Worm (Caenorhabditis elegans): ENCODE results near the gene srj-33.

The srj-33 gene

DNA sequence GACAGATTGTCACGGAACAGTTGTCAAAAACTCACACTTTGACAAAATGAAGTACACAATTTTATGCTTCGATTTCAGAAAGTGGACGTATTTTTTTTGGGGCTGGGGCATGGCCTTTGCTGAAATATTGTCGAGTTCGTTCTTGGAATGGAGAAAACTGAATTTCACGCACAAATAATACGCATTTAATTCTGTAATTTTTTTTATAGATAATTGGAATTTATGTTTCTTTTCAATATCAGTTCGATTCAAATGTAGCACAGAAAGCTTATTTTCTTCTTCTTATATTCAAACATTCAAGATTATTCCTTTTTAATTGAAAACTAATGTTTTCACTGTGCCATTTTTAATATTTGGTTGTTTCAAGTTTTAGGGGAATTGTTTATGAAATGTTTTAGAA is 23.0 kb upstream of the srj-33 start, which contains the start of gene T07C12.10:
Gene T07C12.10, minus strand, starts transcription at position 101 of the 400 bp plus-strand sequence.
- no peak for TF ChIP-seq unc-62 (GFP tag; optimal IDR thresholded peaks at IDR 0.05)

DNA sequence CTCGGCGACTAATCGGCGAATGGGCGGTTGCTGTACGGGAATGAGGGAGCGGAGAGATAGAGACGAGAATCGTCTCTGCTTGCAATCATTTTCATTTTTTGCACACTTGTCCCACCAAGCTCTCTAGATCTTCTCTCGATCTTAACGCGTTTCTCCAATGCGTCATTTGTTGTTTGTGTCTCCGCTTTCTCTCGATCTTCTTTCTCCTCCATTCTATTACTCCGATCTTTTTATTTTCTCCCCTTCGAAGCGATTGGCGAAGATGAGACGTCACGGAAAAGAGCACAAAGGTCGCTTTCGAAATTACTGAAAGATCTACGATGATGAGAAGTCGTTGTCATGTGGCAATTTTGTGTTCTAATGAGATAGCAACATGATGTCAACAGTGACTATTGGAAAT is 21.3 kb upstream of the srj-33 start:
- TF ChIP-seq unc-62 (GFP tag; optimal IDR thresholded peaks at IDR 0.05), result no peak

DNA sequence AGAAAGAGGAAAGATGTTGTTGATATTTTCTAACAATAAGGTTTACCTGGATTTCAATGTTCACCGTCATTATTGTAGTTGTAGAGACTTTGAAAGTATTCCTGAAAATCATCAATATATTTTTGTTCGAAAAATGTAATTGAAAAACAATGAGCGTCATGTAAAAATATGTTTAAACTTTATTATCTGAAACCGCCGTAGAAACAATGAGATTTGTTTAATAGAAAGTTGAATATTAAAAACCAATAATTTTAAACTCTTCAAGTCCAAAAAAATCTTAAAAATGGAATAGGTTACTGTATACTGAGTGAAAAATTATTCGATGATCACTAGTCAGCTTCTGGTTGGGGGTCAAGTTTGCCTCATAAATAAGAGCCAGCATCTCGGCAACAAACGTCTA is 20.9 kb upstream of the srj-33 start, which contains the start of gene anmt-3:
Gene anmt-3, minus strand, starts transcription at position 101 of the 400 bp plus-strand sequence.
- TF ChIP-seq unc-62 (GFP tag; optimal IDR thresholded peaks at IDR 0.05), result no peak

DNA sequence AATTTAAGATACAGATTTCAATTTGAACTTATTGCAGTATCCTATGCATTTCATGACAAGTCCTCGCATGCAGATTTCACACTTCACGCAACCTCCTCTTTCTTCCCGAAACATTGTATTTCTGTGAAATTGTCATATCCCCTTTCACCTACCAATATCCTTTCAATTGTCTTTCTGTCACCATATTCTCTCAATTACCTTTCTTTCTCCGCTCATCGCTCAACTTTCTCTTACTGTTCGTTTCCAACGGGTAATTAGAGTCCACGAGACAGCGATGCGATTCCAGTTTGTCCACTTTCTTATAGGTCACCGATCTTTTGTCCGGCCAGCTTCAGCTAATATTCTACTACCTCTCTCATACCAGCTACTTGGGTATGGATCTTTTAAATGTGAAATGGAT is 15.1 kb upstream of the srj-33 start, which contains the start of gene mam-5:
Gene mam-5, plus strand, starts transcription at position 304 of the 400 bp plus-strand sequence.
- TF ChIP-seq unc-62 (GFP tag; optimal IDR thresholded peaks at IDR 0.05), result no peak

DNA sequence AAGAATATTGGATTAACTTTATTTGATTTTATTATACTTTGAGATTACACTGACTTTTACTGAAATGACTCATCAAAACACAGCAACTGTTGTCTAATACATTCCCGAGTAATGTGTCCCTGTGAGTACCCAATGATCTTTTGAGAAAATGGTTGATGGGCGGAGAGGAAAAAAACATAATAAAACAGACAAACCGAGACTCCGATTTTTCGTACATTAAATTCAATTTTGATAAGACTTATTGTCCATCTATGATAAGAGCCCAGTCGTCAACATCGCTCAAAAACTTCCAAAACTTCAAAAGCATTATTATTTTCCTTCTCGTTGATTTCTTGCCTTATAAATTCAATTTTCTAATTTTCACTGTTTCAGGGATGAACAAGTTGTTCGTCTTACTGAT is 13.5 kb upstream of the srj-33 start, which contains the start of gene ttr-46:
Gene ttr-46, plus strand, starts transcription at position 373 of the 400 bp plus-strand sequence.
- TF ChIP-seq unc-62 (GFP tag; optimal IDR thresholded peaks at IDR 0.05), result no peak

DNA sequence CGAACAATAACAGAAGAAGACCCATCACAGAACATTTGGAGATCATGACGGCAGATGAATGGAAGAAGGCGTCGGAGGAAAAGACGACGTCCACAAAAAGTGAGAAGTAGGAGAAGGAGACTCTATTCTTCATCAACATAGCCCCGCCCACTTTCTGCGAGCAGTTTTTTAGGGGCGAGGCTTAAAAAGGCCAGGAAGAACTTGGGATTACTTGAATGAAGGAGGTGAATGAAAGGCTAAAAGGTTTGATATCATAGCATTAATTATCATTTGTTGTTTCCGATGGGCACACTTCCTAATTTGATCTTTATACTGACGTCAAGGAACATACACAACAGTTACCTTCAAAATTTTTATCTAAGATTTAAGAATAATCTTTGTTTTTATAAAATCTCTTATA is 11.5 kb upstream of the srj-33 start, which contains the start of gene nlp-58:
Gene nlp-58, minus strand, starts transcription at position 101 of the 400 bp plus-strand sequence.
- TF ChIP-seq unc-62 (GFP tag; optimal IDR thresholded peaks at IDR 0.05), result no peak

DNA sequence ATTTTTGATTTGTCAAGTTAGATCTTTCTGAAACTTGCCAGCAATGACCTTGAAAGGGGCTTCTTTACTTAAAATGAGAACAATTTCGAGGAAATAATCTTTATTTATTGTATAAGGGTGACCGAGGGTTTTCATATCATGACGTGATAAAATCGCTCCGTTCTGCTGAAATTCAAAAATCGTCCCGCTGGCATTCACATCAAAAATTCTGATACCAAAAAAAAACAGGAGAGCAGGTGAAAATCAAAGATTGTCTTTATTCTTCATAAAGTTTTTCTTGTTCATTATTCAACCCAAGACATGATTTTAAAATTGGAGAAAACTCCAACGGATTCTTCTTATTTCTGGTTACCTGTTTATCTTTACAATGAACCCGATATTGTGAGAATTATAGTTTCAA is 6.8 kb upstream of the srj-33 start, which contains the start of gene sre-28:
Gene sre-28, plus strand, starts transcription at position 301 of the 400 bp plus-strand sequence.
- TF ChIP-seq unc-62 (GFP tag; optimal IDR thresholded peaks at IDR 0.05), result no peak

DNA sequence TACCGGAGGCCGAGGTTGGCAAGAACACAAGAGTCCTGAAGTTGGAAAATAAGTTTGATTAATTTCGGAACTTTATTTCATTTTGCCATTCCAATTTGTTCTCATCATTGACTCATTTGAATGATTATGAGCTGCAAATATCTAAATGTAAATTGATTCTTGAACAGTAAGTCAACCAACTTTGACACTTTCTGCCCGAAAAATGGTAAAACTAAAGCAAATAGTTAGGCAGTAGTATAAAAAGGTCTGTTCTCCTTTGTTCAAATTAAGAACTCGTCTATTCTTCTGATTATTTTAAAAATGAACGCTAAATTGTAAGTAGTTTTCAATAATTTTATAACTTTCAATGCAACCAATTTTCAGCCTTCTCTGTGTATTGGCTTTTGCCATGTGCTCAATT is 5.7 kb upstream of the srj-33 start, which contains the start of gene fipr-12:
Gene fipr-12, plus strand, starts transcription at position 301 of the 400 bp plus-strand sequence.
- no peak for TF ChIP-seq unc-62 (GFP tag; optimal IDR thresholded peaks at IDR 0.05)

DNA sequence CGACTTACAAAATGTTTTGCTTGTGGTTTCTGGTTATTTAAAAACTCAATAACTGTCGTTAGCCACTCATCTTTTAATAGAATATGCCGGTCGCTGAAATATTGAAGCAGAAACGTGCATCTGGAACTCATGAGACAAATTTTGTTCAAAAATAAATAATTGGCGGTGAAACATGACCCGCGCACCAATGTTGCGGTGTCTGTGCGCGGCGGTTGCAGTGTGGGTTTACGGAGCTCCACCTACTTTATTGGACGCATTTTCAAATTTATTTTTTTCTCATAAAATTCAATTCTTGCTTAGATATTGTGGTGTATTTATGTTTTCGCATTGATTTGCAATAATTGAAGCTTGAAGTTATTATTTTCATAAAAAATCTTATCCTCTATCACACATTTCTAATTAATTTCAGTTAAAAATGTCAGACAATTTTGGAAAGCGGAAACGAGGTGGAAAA is 6.7 kb downstream of the srj-33 start, which contains the start of the genes rmh-2 and suds-3:
Gene rmh-2, minus strand, starts transcription at position 164 of the 454 bp plus-strand sequence.
Gene suds-3, plus strand, starts transcription at position 404 of the 454 bp plus-strand sequence.
- no peak for TF ChIP-seq unc-62 (GFP tag; optimal IDR thresholded peaks at IDR 0.05)

DNA sequence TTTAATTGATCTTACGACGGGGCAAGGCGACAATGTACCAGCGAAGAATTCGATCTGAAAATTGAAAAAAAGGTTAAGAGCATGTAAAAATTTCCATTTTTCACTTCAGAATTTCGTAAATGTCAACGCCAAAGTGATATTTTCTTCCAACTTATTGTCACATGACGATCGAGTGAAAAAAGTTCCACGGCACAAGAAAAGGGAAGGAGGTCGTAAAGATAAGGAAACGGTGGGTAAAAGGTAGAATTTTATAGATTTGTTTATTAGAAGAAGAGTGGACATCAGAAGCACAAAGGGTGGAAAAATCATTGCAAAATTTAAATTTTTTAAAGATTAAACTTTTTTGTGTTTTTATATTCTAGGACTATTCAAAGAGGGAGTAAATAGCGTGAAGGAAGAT is 9.4 kb downstream of the srj-33 start:
- no peak for TF ChIP-seq unc-62 (GFP tag; optimal IDR thresholded peaks at IDR 0.05)

DNA sequence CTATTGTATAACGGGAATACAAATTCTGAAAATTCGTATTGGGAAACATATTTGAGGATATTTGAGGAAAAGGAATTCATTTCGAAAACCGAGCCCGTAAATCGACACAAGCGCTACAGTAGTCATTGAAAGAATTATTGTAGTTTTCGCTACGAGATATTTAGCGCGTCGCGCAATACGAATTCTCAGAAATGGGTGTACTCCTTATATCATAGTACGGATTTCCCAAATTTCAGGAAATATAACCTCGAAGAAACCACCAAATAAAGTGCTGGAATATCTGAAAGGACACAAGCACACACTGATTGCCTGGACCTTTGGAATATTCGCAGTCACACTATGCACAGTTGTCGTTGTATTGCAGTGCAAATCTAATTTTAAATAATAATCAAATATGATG is 10.0 kb downstream of the srj-33 start:
- TF ChIP-seq unc-62 (GFP tag; optimal IDR thresholded peaks at IDR 0.05), result no peak

DNA sequence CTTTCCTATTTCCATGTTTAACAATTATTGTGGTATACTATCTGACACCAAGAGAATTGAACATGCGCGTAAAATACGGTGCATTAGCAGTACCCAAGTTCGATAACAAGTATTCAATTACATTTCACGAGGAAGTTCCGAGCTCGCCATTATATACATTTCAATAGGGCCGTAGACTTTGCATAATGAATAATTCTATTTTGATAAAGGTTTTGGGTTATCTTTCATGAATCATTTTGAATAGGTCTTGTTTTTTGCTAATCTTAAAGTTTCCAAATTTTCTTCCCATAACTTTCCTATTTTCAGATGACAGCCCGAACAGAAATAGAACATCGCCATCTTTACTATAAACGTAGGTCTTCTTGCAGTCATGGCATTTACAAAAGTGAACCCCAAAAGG is 11.1 kb downstream of the srj-33 start, which contains the start of gene C50H2.13:
Gene C50H2.13, plus strand, starts transcription at position 301 of the 400 bp plus-strand sequence.
- TF ChIP-seq unc-62 (GFP tag; optimal IDR thresholded peaks at IDR 0.05), result no peak

DNA sequence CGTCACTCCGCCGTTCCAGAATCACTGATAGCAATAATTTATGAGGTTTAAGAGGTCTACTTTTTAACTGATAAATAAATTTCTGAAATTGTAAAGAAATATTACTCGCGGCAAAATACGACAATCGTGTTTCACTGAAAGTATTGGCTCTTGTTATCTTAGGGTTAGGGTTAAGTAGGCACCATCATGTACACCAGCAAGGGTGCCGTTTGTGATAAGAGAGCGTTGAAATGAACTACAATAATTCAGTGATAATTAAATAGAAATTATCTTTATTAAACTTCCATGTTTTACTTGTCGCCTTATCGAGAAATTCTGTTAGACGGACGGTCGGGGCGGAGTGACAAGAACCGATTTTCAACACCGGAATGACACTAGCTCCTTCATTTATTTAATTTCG is 11.7 kb downstream of the srj-33 start:
- TF ChIP-seq unc-62 (GFP tag; optimal IDR thresholded peaks at IDR 0.05), result no peak

DNA sequence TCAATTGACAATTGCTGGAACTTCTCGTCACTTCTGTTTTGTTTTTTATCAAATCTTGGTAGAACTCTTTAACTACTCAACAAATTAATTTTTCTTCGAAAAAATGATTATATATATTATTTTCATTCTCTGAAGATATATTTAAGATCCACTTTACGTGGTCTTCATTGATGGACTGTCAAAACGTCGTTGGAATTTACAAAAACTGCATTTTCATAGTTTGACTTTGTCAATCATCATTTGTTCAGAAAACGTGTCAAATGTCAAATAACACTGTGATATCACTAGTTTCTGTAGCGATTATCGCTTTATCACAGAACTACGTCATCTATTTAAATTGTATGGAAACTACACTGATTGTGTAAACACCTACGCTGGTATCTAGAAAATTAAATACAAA is 12.9 kb downstream of the srj-33 start:
- TF ChIP-seq unc-62 (GFP tag; optimal IDR thresholded peaks at IDR 0.05), result no peak

DNA sequence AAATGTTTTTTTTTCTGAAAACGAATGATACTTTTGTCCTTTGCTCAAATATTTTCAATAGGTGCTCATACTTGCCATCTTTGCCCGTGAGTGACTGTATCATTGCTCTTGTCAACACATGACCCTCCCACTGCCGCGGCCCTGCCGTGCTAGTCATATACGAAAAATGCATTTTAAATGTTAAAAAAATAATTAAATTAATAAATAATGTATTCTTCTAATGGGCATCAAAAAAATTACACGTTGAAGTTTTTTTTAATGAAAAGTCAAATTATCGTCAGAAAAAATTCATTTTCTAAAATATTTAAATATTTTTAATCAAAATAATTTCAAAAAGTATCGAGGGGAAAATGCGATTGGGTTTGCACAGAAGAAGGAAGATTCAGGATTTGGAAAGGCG is 14.9 kb downstream of the srj-33 start, which contains the start of gene C50H2.7:
Gene C50H2.7, plus strand, starts transcription at position 301 of the 400 bp plus-strand sequence.
- no peak for TF ChIP-seq unc-62 (GFP tag; optimal IDR thresholded peaks at IDR 0.05)

DNA sequence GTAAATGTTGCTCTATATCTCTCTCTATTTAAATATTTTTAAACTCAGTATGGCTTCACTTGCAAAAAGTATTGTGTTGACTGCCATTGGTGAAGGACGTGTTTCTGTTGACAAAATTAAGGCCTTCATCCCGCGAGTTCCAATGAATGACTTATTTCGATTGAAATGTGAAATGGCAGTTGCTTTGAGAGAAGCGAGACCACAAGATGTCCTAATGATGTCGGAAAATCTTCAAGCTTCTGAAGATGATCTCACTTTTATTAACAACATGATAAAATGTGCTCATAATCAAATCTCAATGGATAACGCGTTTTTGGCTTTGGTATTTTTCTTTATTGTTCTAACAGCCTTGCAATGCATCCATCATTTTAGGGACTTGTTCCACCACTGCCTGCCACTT is 16.0 kb downstream of the srj-33 start, which contains the start of gene ceh-75:
Gene ceh-75, plus strand, starts transcription at position 50 of the 400 bp plus-strand sequence.
- TF ChIP-seq unc-62 (GFP tag; optimal IDR thresholded peaks at IDR 0.05), result no peak

DNA sequence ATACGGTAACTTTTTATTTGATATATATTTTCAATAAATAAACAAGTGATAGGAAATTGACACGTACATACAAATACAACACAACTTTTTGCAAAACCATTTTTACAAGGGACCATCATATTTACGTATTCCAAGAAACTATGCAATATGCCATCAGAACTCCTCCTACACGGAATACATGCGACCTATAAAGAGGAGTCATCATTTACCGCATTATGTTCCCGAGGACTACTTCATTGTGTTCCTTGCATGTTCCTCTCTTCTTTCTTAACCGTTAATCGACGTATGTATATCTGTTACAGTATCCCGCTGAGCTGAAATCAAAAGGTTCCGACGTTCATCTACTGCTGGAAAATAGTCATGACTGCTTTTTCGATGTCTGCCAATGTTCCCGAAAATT is 18.9 kb downstream of the srj-33 start, which contains the start of gene C50H2.5:
Gene C50H2.5, plus strand, starts transcription at position 301 of the 400 bp plus-strand sequence.
- no peak for TF ChIP-seq unc-62 (GFP tag; optimal IDR thresholded peaks at IDR 0.05)
